Fruit fly (Drosophila melanogaster): ENCODE measurements around the gene Syt1.

DNA sequence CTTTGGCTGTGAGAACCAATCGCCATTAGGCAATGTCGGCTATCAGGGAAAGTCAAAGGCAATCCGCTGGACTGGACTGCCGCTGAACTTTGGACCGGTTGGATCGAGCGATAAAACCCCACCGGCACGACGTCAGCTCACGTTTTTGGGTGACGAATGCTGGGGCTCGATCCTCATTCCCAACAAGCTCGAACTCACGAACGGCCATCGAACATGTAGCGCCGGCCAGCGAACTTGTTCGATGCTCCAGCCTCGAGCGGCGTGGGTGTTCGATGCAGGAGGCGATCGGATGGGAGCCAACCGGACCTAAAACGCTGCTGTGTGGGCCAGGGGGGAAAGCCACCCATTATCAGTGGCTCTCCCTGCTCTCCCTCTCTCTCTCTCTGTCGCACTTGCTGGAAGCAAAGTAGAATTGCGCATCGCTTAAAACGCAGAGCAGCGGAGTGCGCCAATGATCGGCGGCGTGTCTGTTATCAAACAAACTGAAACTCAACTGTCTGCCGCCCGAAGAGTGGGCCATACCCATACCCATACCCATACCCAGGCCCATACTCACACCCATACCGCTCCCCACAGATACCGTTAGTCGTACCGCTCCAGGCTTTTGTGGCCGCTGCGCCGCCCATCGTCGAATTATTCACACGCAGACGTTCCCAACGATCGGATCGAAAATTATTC, 5.0 kb upstream of the Syt1 start, which contains the start of gene daw:
- TF ChIP-seq CG8478 (optimal IDR thresholded peaks at IDR 0.05) (no peak), CTCF (optimal IDR thresholded peaks at IDR 0.05) (no peak)
